Worm (Caenorhabditis elegans): Measurements from ENCODE around the gene ZK675.4.

- TF ChIP-seq elt-3 (tag; optimal IDR thresholded peaks at IDR 0.05) = no peak
- no peak for TF ChIP-seq ama-1 (optimal IDR thresholded peaks at IDR 0.05)
- no peak for TF ChIP-seq pha-4 (tag; optimal IDR thresholded peaks at IDR 0.05)
- no peak for TF ChIP-seq tbx-2 (tag; optimal IDR thresholded peaks at IDR 0.05)
- TF ChIP-seq ceh-16 (tag; optimal IDR thresholded peaks at IDR 0.05) = no peak
Measured at ce11 chrII:7901990-7902389, 9.1 kb upstream of the ZK675.4 start.
